Worm (Caenorhabditis elegans) whole organism, L4 larva: ENCODE measurements around the gene sru-7.

ENCODE experiments used
- D1046.2 ChIP-seq: fragments of 200-800 bp; sonication (Bioruptor generic); IDR thresholded peaks from 2 replicates; pipeline ENCODE4 v1.3.6; 2022; ENCODE audit warnings: missing genetic modification characterization, missing compliant biosample characterization
- F37D6.2 ChIP-seq: sonication (generic microtip); optimal IDR thresholded peaks from 2 replicates; lab custom pipeline; 2016; ENCODE audit warnings: mild to moderate bottlenecking, missing genetic modification characterization, missing compliant biosample characterization
- F44E2.7 ChIP-seq: fragments of 200-800 bp; sonication (Bioruptor generic); IDR thresholded peaks from 2 replicates; pipeline ENCODE4 v2.1.2; 2022; ENCODE audit warnings: missing genetic modification characterization, missing compliant biosample characterization
- T20F7.1 ChIP-seq: fragments of 200-800 bp; sonication (Bioruptor generic); optimal IDR thresholded peaks from 2 replicates; lab custom pipeline; 2018; ENCODE audit warnings: mild to moderate bottlenecking, missing genetic modification characterization, missing compliant biosample characterization
- T26A8.4 ChIP-seq: fragments of 200-800 bp; sonication (Bioruptor generic); IDR thresholded peaks from 2 replicates; pipeline ENCODE4 v1.3.6; 2022; ENCODE audit warnings: missing genetic modification characterization, missing compliant biosample characterization
- Y105C5A.15 ChIP-seq: fragments of 200-800 bp; sonication (Bioruptor generic); IDR thresholded peaks from 2 replicates; pipeline ENCODE4 v1.3.6; 2022; ENCODE audit warnings: missing genetic modification characterization, missing compliant biosample characterization
- Y48G9A.11 ChIP-seq: fragments of 200-800 bp; sonication (Bioruptor generic); IDR thresholded peaks from 2 replicates; pipeline ENCODE4 v1.3.6; 2022; ENCODE audit warnings: missing genetic modification reagents, missing genetic modification characterization, missing compliant biosample characterization
- Y75B8A.6 ChIP-seq: fragments of 200-800 bp; sonication (Bioruptor generic); IDR thresholded peaks from 2 replicates; pipeline ENCODE4 v1.3.6; 2022; ENCODE audit warnings: missing genetic modification reagents, missing genetic modification characterization, missing compliant biosample characterization
- ZK337.2 ChIP-seq: fragments of 200-800 bp; sonication (Bioruptor generic); IDR thresholded peaks from 2 replicates; pipeline ENCODE4 v1.3.6; 2022; ENCODE audit warnings: missing genetic modification reagents, missing genetic modification characterization, missing compliant biosample characterization
- aha-1 ChIP-seq: fragments of 150-350 bp; peaks from one replicate; lab custom pipeline; 2014; ENCODE audit warnings: missing biosample characterization, missing genetic modification characterization
- ama-1 ChIP-seq: fragments of 150-350 bp; optimal IDR thresholded peaks from 2 replicates; lab custom pipeline; 2014; ENCODE audit warnings: inconsistent platforms, mixed read lengths
- daf-12 ChIP-seq: fragments of 150-350 bp; optimal IDR thresholded peaks from 2 replicates; lab custom pipeline; 2014; ENCODE audit warnings: missing biosample characterization, missing genetic modification reagents, missing genetic modification characterization
- daf-16 ChIP-seq, 3 experiments: sonication (generic microtip); optimal IDR thresholded peaks; 2 replicates each; lab custom pipeline; 2016 to 2017; ENCODE audit warnings: missing genetic modification characterization in 3 of 3, missing genetic modification reagents in 3 of 3, mild to moderate bottlenecking in 2 of 3, missing compliant biosample characterization in 2 of 3, missing biosample characterization in 1 of 3, moderate library complexity in 1 of 3
- daf-19 ChIP-seq: fragments of 200-800 bp; sonication (Bioruptor generic); conservative IDR thresholded peaks from 2 replicates; pipeline ENCODE4 v1.3.6; 2022; ENCODE audit warnings: missing genetic modification characterization, missing compliant biosample characterization
- dmd-9 ChIP-seq: fragments of 200-800 bp; sonication (Bioruptor generic); IDR thresholded peaks from 2 replicates; pipeline ENCODE4 v1.3.6; 2022; ENCODE audit warnings: missing genetic modification reagents, missing genetic modification characterization, missing compliant biosample characterization
- dve-1 ChIP-seq: sonication (generic microtip); optimal IDR thresholded peaks from 2 replicates; lab custom pipeline; 2017; ENCODE audit warnings: antibody characterized with exemption, mild to moderate bottlenecking, missing genetic modification characterization, missing compliant biosample characterization; ENCODE audit not compliant: insufficient read depth
- egl-27 ChIP-seq: sonication (generic microtip); optimal IDR thresholded peaks from 3 replicates; lab custom pipeline; 2017; ENCODE audit warnings: missing biosample characterization, missing genetic modification reagents, missing genetic modification characterization
- fkh-10 ChIP-seq: fragments of 150-350 bp; optimal IDR thresholded peaks from 2 replicates; lab custom pipeline; 2014; ENCODE audit warnings: missing biosample characterization, missing genetic modification reagents, missing genetic modification characterization
- fos-1 ChIP-seq: fragments of 150-350 bp; optimal IDR thresholded peaks from 2 replicates; lab custom pipeline; 2014; ENCODE audit warnings: missing biosample characterization, missing genetic modification characterization
- gei-8 ChIP-seq: fragments of 200-800 bp; sonication (Bioruptor generic); optimal IDR thresholded peaks from 2 replicates; lab custom pipeline; 2018; ENCODE audit warnings: mild to moderate bottlenecking, missing genetic modification characterization, missing compliant biosample characterization
- hlh-30 ChIP-seq: sonication (generic microtip); optimal IDR thresholded peaks from 2 replicates; lab custom pipeline; 2017; ENCODE audit warnings: antibody characterized with exemption, mild to moderate bottlenecking, missing genetic modification characterization, missing compliant biosample characterization; ENCODE audit not compliant: insufficient read depth
- lin-1 ChIP-seq: fragments of 200-800 bp; sonication (Bioruptor generic); IDR thresholded peaks from 2 replicates; pipeline ENCODE4 v1.3.6; 2022; ENCODE audit warnings: missing genetic modification reagents, missing genetic modification characterization, missing compliant biosample characterization
- lin-13 ChIP-seq: fragments of 150-350 bp; optimal IDR thresholded peaks from 2 replicates; lab custom pipeline; 2014; ENCODE audit warnings: missing biosample characterization, missing genetic modification reagents, missing genetic modification characterization
- lin-38 ChIP-seq: fragments of 200-800 bp; sonication (Bioruptor generic); IDR thresholded peaks from 2 replicates; pipeline ENCODE4 v1.3.6; 2022; ENCODE audit warnings: missing genetic modification reagents, missing genetic modification characterization, missing compliant biosample characterization
- lsy-2 ChIP-seq, 2 experiments: fragments of 150-350 bp in 1 of 2; sonication (generic microtip) in 1 of 2; optimal IDR thresholded peaks; 2 replicates each; lab custom pipeline; 2014 to 2017; ENCODE audit warnings: missing biosample characterization in 2 of 2, missing genetic modification characterization in 2 of 2
- madf-5 ChIP-seq, 2 experiments: fragments of 200-800 bp; sonication (Bioruptor generic); IDR thresholded peaks; 2 replicates each; pipeline ENCODE4 v1.3.6; 2022; ENCODE audit warnings: missing compliant biosample characterization in 2 of 2, missing genetic modification characterization in 2 of 2
- mep-1 ChIP-seq: fragments of 150-350 bp; sonication (generic microtip); optimal IDR thresholded peaks from 3 replicates; lab custom pipeline; 2014; ENCODE audit warnings: missing biosample characterization, missing genetic modification characterization
- mxl-3 ChIP-seq: fragments of 200-800 bp; sonication (Bioruptor generic); optimal IDR thresholded peaks from 2 replicates; lab custom pipeline; 2018; ENCODE audit warnings: mild to moderate bottlenecking, missing genetic modification characterization, missing compliant biosample characterization
- nhr-77 ChIP-seq: fragments of 150-350 bp; optimal IDR thresholded peaks from 2 replicates; lab custom pipeline; 2014; ENCODE audit warnings: missing biosample characterization, missing genetic modification characterization
- php-3 ChIP-seq: fragments of 200-800 bp; sonication (Bioruptor generic); IDR thresholded peaks from 2 replicates; pipeline ENCODE4 v1.3.6; 2022; ENCODE audit warnings: missing genetic modification reagents, missing genetic modification characterization, missing compliant biosample characterization
- pqm-1 ChIP-seq: sonication (generic microtip); optimal IDR thresholded peaks from 2 replicates; lab custom pipeline; 2017; ENCODE audit warnings: missing biosample characterization, missing genetic modification characterization
- saeg-2 ChIP-seq: fragments of 200-800 bp; sonication (Bioruptor generic); IDR thresholded peaks from 2 replicates; pipeline ENCODE4 v1.3.6; 2022; ENCODE audit warnings: missing genetic modification reagents, missing genetic modification characterization, missing compliant biosample characterization
- sdz-12 ChIP-seq: fragments of 200-800 bp; sonication (Bioruptor generic); optimal IDR thresholded peaks from 2 replicates; lab custom pipeline; 2018; ENCODE audit warnings: mild to moderate bottlenecking, missing genetic modification characterization, missing compliant biosample characterization
- snpc-1.2 ChIP-seq: fragments of 200-800 bp; sonication (Bioruptor generic); IDR thresholded peaks from 2 replicates; pipeline ENCODE4 v1.3.6; 2022; ENCODE audit warnings: missing genetic modification reagents, missing genetic modification characterization, missing compliant biosample characterization
- snpc-4 ChIP-seq: fragments of 150-350 bp; optimal IDR thresholded peaks from 2 replicates; lab custom pipeline; 2014; ENCODE audit warnings: missing biosample characterization, missing genetic modification characterization
- tra-1 ChIP-seq: fragments of 200-800 bp; sonication (Bioruptor generic); IDR thresholded peaks from 2 replicates; pipeline ENCODE4 v1.3.6; 2022; ENCODE audit warnings: missing genetic modification reagents, missing genetic modification characterization, missing compliant biosample characterization
- unc-130 ChIP-seq: sonication (generic microtip); optimal IDR thresholded peaks from 2 replicates; lab custom pipeline; 2016; ENCODE audit warnings: missing genetic modification reagents, missing genetic modification characterization, missing compliant biosample characterization
- unc-39 ChIP-seq: sonication (generic microtip); optimal IDR thresholded peaks from 2 replicates; lab custom pipeline; 2017; ENCODE audit warnings: missing biosample characterization, missing genetic modification characterization
- zag-1 ChIP-seq: fragments of 150-350 bp; optimal IDR thresholded peaks from 2 replicates; lab custom pipeline; 2014; ENCODE audit warnings: missing biosample characterization, missing genetic modification characterization
- zfp-3 ChIP-seq: fragments of 200-800 bp; sonication (Bioruptor generic); conservative IDR thresholded peaks from 2 replicates; pipeline ENCODE4 v1.3.6; 2022; ENCODE audit warnings: missing genetic modification reagents, missing genetic modification characterization, missing compliant biosample characterization
- ztf-11 ChIP-seq: fragments of 150-350 bp; optimal IDR thresholded peaks from 2 replicates; lab custom pipeline; 2014; ENCODE audit warnings: missing biosample characterization, missing genetic modification characterization
- ztf-7 ChIP-seq: fragments of 150-350 bp; optimal IDR thresholded peaks from 2 replicates; lab custom pipeline; 2014; ENCODE audit warnings: missing biosample characterization, missing genetic modification characterization

Gene sru-7

ce11 chrIV:8534997-8535414, 42.7 kb downstream of the sru-7 start (continued):
- TF ChIP-seq daf-19 (GFP tag; lab: Robert Waterston, UW) (no peak), lin-1 (peak; percentile 29; the same call in 1 of the 2 replicates), hlh-30 (tag; lab: Kevin White, UChicago) (peak; percentile 92), madf-5 (GFP tag; IDR thresholded peaks at IDR 0.05; lab: Robert Waterston, UW) (no peak)

- TF ChIP-seq ztf-11 (no peak), F37D6.2 (tag; lab: Kevin White, UChicago) (no peak), saeg-2 (GFP tag; lab: Robert Waterston, UW) (no peak), php-3 (GFP tag; lab: Robert Waterston, UW) (no peak), lin-13 (GFP tag; lab: Kevin White, UChicago) (no peak), lin-38 (GFP tag; lab: Robert Waterston, UW) (0 out of 2 replicates have a peak, but pooled peaks have one; percentile 6), F44E2.7 (GFP tag; lab: Robert Waterston, UW) (no peak), aha-1 (tag; lab: Kevin White, UChicago) (peak; percentile 94), egl-27 (tag; lab: Kevin White, UChicago) (no peak), dmd-9 (GFP tag; lab: Robert Waterston, UW) (no peak), daf-16 (GFP tag; optimal IDR thresholded peaks at IDR 0.05; lab: Kevin White, UChicago) (no peak), daf-16 (tag; optimal IDR thresholded peaks at IDR 0.05; lab: Kevin White, UChicago) (peak; percentile 20), snpc-1.2 (GFP tag; lab: Robert Waterston, UW) (no peak), unc-39 (tag; lab: Kevin White, UChicago) (no peak), D1046.2 (GFP tag; lab: Robert Waterston, UW) (no peak)
- TF ChIP-seq, all 104 proteins: peak for 3
Measured at ce11 chrIV:8535946-8536345, 43.6 kb downstream of the sru-7 start.

ce11 chrIV:8538011-8538658, 45.8 kb downstream of the sru-7 start:
- no peak for TF ChIP-seq madf-5 (GFP tag; IDR thresholded peaks at IDR 0.05; lab: Robert Waterston, UW)
- TF ChIP-seq ZK337.2 (GFP tag; lab: Robert Waterston, UW), result 0 out of 2 replicates have a peak, but pooled peaks have one; percentile 33
- peak; percentile 6 for TF ChIP-seq fos-1
- peak; percentile 1 for TF ChIP-seq gei-8 (GFP tag; lab: Kevin White, UChicago)
- 0 out of 2 replicates have a peak, but pooled peaks have one; percentile 5 for TF ChIP-seq Y75B8A.6
- no peak for TF ChIP-seq ama-1 (lab: Kevin White, UChicago)
- peak; percentile 24 for TF ChIP-seq dve-1
- TF ChIP-seq aha-1 (tag; lab: Kevin White, UChicago), result peak; percentile 89
- no peak for TF ChIP-seq Y48G9A.11 (GFP tag; lab: Robert Waterston, UW)
- no peak for TF ChIP-seq ztf-7 (tag; lab: Kevin White, UChicago)
- TF ChIP-seq T26A8.4, result peak; percentile 34; the same call in 1 of the 2 replicates
- TF ChIP-seq fkh-10 (GFP tag; lab: Kevin White, UChicago), result no peak
- no peak for TF ChIP-seq snpc-4 (tag; lab: Kevin White, UChicago)
- no peak for TF ChIP-seq daf-12
- peak; percentile 61 for TF ChIP-seq mep-1
- TF ChIP-seq Y105C5A.15 (GFP tag; lab: Robert Waterston, UW), result 0 out of 2 replicates have a peak, but pooled peaks have one; percentile 14
- peak; percentile 56; the same call in 1 of the 2 replicates for TF ChIP-seq lin-1
- no peak for TF ChIP-seq mxl-3 (GFP tag; lab: Kevin White, UChicago)
- TF ChIP-seq zfp-3 (GFP tag; lab: Robert Waterston, UW), result 0 out of 2 replicates have a peak, but pooled peaks have one; percentile 16
- no peak for TF ChIP-seq snpc-1.2 (GFP tag; lab: Robert Waterston, UW)
- peak; percentile 9; the same call in 1 of the 2 replicates for TF ChIP-seq tra-1 (GFP tag; lab: Robert Waterston, UW)
- TF ChIP-seq dmd-9 (GFP tag; lab: Robert Waterston, UW), result no peak
- TF ChIP-seq sdz-12 (GFP tag; lab: Kevin White, UChicago), result no peak
- peak in 1 of 2 experiments; percentile 38 for TF ChIP-seq daf-16 (GFP tag; optimal IDR thresholded peaks at IDR 0.05; lab: Kevin White, UChicago)
- TF ChIP-seq daf-16 (tag; optimal IDR thresholded peaks at IDR 0.05; lab: Kevin White, UChicago), result peak; percentile 50
- no peak for TF ChIP-seq zag-1 (tag; lab: Kevin White, UChicago)
- TF ChIP-seq nhr-77 (tag; lab: Kevin White, UChicago), result peak; percentile 10
- no peak for TF ChIP-seq pqm-1 (tag; lab: Kevin White, UChicago)
- no peak for TF ChIP-seq unc-130 (GFP tag; lab: Kevin White, UChicago)
- TF ChIP-seq T20F7.1, result peak; percentile 4
- TF ChIP-seq lsy-2 (tag; optimal IDR thresholded peaks at IDR 0.05; lab: Kevin White, UChicago), result peak in 1 of 2 experiments; percentile 20
